Fruit fly (Drosophila melanogaster): ENCODE results near the gene CG13895.

The CG13895 gene

dm6 chr3L:750614-751293, 42.7 kb upstream of the CG13895 start:
- TF ChIP-seq lilli (GFP tag; optimal IDR thresholded peaks at IDR 0.05) (no peak), CG1832 (GFP tag; optimal IDR thresholded peaks at IDR 0.05) (no peak), chm (GFP tag; IDR thresholded peaks at IDR 0.05) (peak; percentile 40), btn (GFP tag; optimal IDR thresholded peaks at IDR 0.05) (no peak), CG8359 (GFP tag; optimal IDR thresholded peaks at IDR 0.05; ENCODE audit: borderline replicate concordance) (no peak), tx (GFP tag; optimal IDR thresholded peaks at IDR 0.05) (no peak), CG6813 (GFP tag; optimal IDR thresholded peaks at IDR 0.05) (no peak), danr (GFP tag; IDR thresholded peaks at IDR 0.05) (no peak), row (GFP tag; IDR thresholded peaks at IDR 0.05) (no peak), vvl (GFP tag; IDR thresholded peaks at IDR 0.05) (0 out of 2 replicates have a peak, but pooled peaks have one; percentile 4), HLHmδ (GFP tag; optimal IDR thresholded peaks at IDR 0.05) (no peak), eve (GFP tag; optimal IDR thresholded peaks at IDR 0.05) (peak in 1 of 2 experiments; percentile 16), Camta (GFP tag; optimal IDR thresholded peaks at IDR 0.05) (no peak), CG13894 (tag; optimal IDR thresholded peaks at IDR 0.05) (peak; percentile 21), CG12659 (GFP tag; optimal IDR thresholded peaks at IDR 0.05) (no peak), CG4707 (GFP tag; optimal IDR thresholded peaks at IDR 0.05) (no peak), Deaf1 (tag; optimal IDR thresholded peaks at IDR 0.05) (peak; percentile 26), insv (GFP tag; optimal IDR thresholded peaks at IDR 0.05) (no peak), Xrp1 (GFP tag; IDR thresholded peaks at IDR 0.05) (peak; percentile 25; the same call in 1 of the 2 replicates), ash1 (GFP tag; optimal IDR thresholded peaks at IDR 0.05) (peak; percentile 26), Awh (GFP tag; IDR thresholded peaks at IDR 0.05) (no peak), CG12769 (tag; optimal IDR thresholded peaks at IDR 0.05) (peak; percentile 32), CG34376 (GFP tag; optimal IDR thresholded peaks at IDR 0.05) (no peak), sqz (GFP tag; optimal IDR thresholded peaks at IDR 0.05) (peak; percentile 0), dmrt11E (tag; optimal IDR thresholded peaks at IDR 0.05) (no peak), chinmo (GFP tag; IDR thresholded peaks at IDR 0.05; ENCODE audit: partially characterized antibody) (0 out of 4 replicates have a peak, but pooled peaks have one; percentile 37), Dbx (GFP tag; IDR thresholded peaks at IDR 0.05) (no peak), cg (GFP tag; optimal IDR thresholded peaks at IDR 0.05) (peak; percentile 50), fru (optimal IDR thresholded peaks at IDR 0.05) (no peak), sob (GFP tag; IDR thresholded peaks at IDR 0.05) (peak; percentile 22; the same call in 1 of the 2 replicates), lbe (GFP tag; optimal IDR thresholded peaks at IDR 0.05) (no peak), amos (GFP tag; IDR thresholded peaks at IDR 0.05; ENCODE audit: partially characterized antibody) (0 out of 2 replicates have a peak, but pooled peaks have one; percentile 16), Opbp (GFP tag; IDR thresholded peaks at IDR 0.05; ENCODE audit: partially characterized antibody) (no peak), CG6765 (GFP tag; optimal IDR thresholded peaks at IDR 0.05) (no peak), sd (tag; optimal IDR thresholded peaks at IDR 0.05) (peak; percentile 37), ATbp (GFP tag; optimal IDR thresholded peaks at IDR 0.05) (no peak), CG6175 (GFP tag; IDR thresholded peaks at IDR 0.05) (0 out of 3 replicates have a peak, but pooled peaks have one; percentile 8), CG31365 (tag; optimal IDR thresholded peaks at IDR 0.05) (no peak), CG18262 (tag; optimal IDR thresholded peaks at IDR 0.05) (no peak), tin (GFP tag; optimal IDR thresholded peaks at IDR 0.05) (no peak), lov (optimal IDR thresholded peaks at IDR 0.05) (no peak), lov (GFP tag; IDR thresholded peaks at IDR 0.05) (peak; percentile 53; the same call in 1 of the 3 replicates), CG7271 (tag; optimal IDR thresholded peaks at IDR 0.05) (no peak), az2 (GFP tag; optimal IDR thresholded peaks at IDR 0.05) (no peak), sens (GFP tag) (peak; percentile 58), CG1603 (tag; optimal IDR thresholded peaks at IDR 0.05) (no peak), CG7839 (tag; optimal IDR thresholded peaks at IDR 0.05) (no peak), Kr (GFP tag; optimal IDR thresholded peaks at IDR 0.05) (no peak), Antp (GFP tag; optimal IDR thresholded peaks at IDR 0.05) (no peak), Hmr (GFP tag; optimal IDR thresholded peaks at IDR 0.05) (no peak)

Data from whole organism, embryonic.